Worm (Caenorhabditis elegans): ENCODE measurements around the gene mec-18.
A peak's percentile ranks its signal among the peaks of the same experiment; 100 is the strongest.

mec-18 gene

DNA sequence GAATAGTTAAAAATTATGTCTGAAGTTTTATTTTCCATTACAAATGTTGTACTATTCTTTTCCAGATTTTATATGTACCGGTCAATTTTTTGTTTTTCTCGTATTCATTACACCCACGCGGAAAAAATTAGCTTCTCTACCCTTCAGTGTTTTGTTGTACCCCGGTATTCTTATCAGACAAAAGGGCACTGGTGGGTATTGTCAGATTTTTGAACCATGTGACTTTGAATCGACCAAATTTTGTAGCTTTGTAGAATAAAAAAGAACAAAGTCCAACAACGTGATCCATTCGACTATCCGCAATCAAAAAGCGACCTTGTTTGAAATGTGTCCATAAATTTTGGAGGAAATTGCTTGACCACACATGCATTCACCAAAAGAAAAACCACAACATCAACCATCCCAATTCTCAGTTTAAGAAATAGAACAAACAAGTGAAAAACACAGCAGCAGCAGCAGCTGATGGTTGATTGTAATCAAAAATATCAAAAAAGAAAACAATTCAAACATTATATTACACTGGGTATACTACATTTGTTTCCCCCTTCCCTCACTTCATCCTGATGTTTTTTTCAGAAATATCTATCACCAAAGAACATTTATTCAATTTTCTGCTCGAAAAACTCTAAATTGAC lies 29.4 kb downstream of the mec-18 start (continued):
- TF ChIP-seq mdl-1 (tag; optimal IDR thresholded peaks at IDR 0.05) (peak in 1 of 2 experiments; percentile 37), ztf-4 (tag; optimal IDR thresholded peaks at IDR 0.05) (no peak), nhr-11 (tag; optimal IDR thresholded peaks at IDR 0.05) (no peak), crh-2 (tag; optimal IDR thresholded peaks at IDR 0.05) (peak; percentile 69), ceh-16 (tag; optimal IDR thresholded peaks at IDR 0.05) (no peak), dmd-4 (tag; optimal IDR thresholded peaks at IDR 0.05) (no peak), nhr-77 (tag; optimal IDR thresholded peaks at IDR 0.05) (no peak), snpc-4 (tag; optimal IDR thresholded peaks at IDR 0.05) (no peak), R02D3.7 (tag; optimal IDR thresholded peaks at IDR 0.05) (no peak), nhr-12 (tag; optimal IDR thresholded peaks at IDR 0.05) (no peak), unc-62 (GFP tag; optimal IDR thresholded peaks at IDR 0.05) (no peak), skn-1 (tag; optimal IDR thresholded peaks at IDR 0.05) (no peak), sma-3 (GFP tag; optimal IDR thresholded peaks at IDR 0.05) (peak; percentile 15), peb-1 (tag; optimal IDR thresholded peaks at IDR 0.05) (no peak), elt-1 (tag; optimal IDR thresholded peaks at IDR 0.05) (no peak), blmp-1 (tag; optimal IDR thresholded peaks at IDR 0.05; ENCODE audit: insufficient read depth) (no peak), elt-3 (tag; optimal IDR thresholded peaks at IDR 0.05) (no peak), gmeb-1 (tag; optimal IDR thresholded peaks at IDR 0.05) (peak; percentile 8), lsy-2 (tag; optimal IDR thresholded peaks at IDR 0.05) (no peak), nhr-25 (tag; optimal IDR thresholded peaks at IDR 0.05) (no peak), unc-39 (tag; optimal IDR thresholded peaks at IDR 0.05) (no peak), ama-1 (optimal IDR thresholded peaks at IDR 0.05) (no peak), sem-4 (tag; optimal IDR thresholded peaks at IDR 0.05) (no peak), nhr-21 (tag; optimal IDR thresholded peaks at IDR 0.05) (no peak), fos-1 (tag; optimal IDR thresholded peaks at IDR 0.05) (no peak)

ce11 chrX:4238971-4239370 lies 35.0 kb downstream of the mec-18 start:
- no peak for TF ChIP-seq lin-13 (GFP tag; optimal IDR thresholded peaks at IDR 0.05)
- TF ChIP-seq sma-9 (GFP tag; optimal IDR thresholded peaks at IDR 0.05): peak; percentile 69
- no peak for TF ChIP-seq sma-9 (tag; optimal IDR thresholded peaks at IDR 0.05)

ce11 chrX:4235752-4236151 lies 38.3 kb downstream of the mec-18 start, which contains the start of gene rab-37:
TSS of gene rab-37 (minus strand) at chrX:4235852.
- TF ChIP-seq mab-5 (tag; optimal IDR thresholded peaks at IDR 0.05): no peak
- TF ChIP-seq aly-2 (tag; optimal IDR thresholded peaks at IDR 0.05): no peak
- no peak for TF ChIP-seq lin-13 (GFP tag; optimal IDR thresholded peaks at IDR 0.05)
- TF ChIP-seq ceh-16 (tag; optimal IDR thresholded peaks at IDR 0.05): no peak
- no peak for TF ChIP-seq nhr-11 (tag; optimal IDR thresholded peaks at IDR 0.05)
- TF ChIP-seq dmd-4 (tag; optimal IDR thresholded peaks at IDR 0.05): no peak

- TF ChIP-seq peb-1 (tag; optimal IDR thresholded peaks at IDR 0.05) (no peak), mdl-1 (tag; optimal IDR thresholded peaks at IDR 0.05) (peak; percentile 44 to 66), lin-11 (tag; optimal IDR thresholded peaks at IDR 0.05) (peak; percentile 77), snpc-4 (tag; optimal IDR thresholded peaks at IDR 0.05) (peak; percentile 39), ZK546.5 (tag; optimal IDR thresholded peaks at IDR 0.05) (no peak), nhr-11 (tag; optimal IDR thresholded peaks at IDR 0.05) (no peak), zag-1 (tag; optimal IDR thresholded peaks at IDR 0.05) (no peak), skn-1 (tag; optimal IDR thresholded peaks at IDR 0.05) (no peak), ceh-16 (tag; optimal IDR thresholded peaks at IDR 0.05) (peak; percentile 14), Y55F3AM.14 (GFP tag; optimal IDR thresholded peaks at IDR 0.05) (peak; percentile 79), lin-13 (GFP tag; optimal IDR thresholded peaks at IDR 0.05) (peak; percentile 48), lin-39 (tag; optimal IDR thresholded peaks at IDR 0.05) (no peak), ztf-11 (tag; optimal IDR thresholded peaks at IDR 0.05) (no peak), C34F6.9 (tag; optimal IDR thresholded peaks at IDR 0.05) (peak; percentile 62), nhr-23 (tag; optimal IDR thresholded peaks at IDR 0.05) (no peak), sem-4 (tag; optimal IDR thresholded peaks at IDR 0.05) (peak; percentile 85), gmeb-1 (tag; optimal IDR thresholded peaks at IDR 0.05) (peak; percentile 76), ceh-82 (tag; optimal IDR thresholded peaks at IDR 0.05) (no peak), elt-3 (tag; optimal IDR thresholded peaks at IDR 0.05) (no peak), ztf-4 (tag; optimal IDR thresholded peaks at IDR 0.05) (peak; percentile 80), fos-1 (tag; optimal IDR thresholded peaks at IDR 0.05) (no peak), mab-5 (tag; optimal IDR thresholded peaks at IDR 0.05) (peak; percentile 82), crh-2 (tag; optimal IDR thresholded peaks at IDR 0.05) (peak; percentile 76), blmp-1 (tag; optimal IDR thresholded peaks at IDR 0.05; ENCODE audit: insufficient read depth) (no peak), unc-55 (GFP tag; optimal IDR thresholded peaks at IDR 0.05) (peak; percentile 49), ama-1 (optimal IDR thresholded peaks at IDR 0.05) (peak; percentile 63), mbf-1 (tag; optimal IDR thresholded peaks at IDR 0.05) (no peak), aly-2 (tag; optimal IDR thresholded peaks at IDR 0.05) (no peak), egl-27 (tag; optimal IDR thresholded peaks at IDR 0.05) (peak; percentile 84), unc-62 (GFP tag; optimal IDR thresholded peaks at IDR 0.05) (peak; percentile 42), nhr-21 (tag; optimal IDR thresholded peaks at IDR 0.05) (peak; percentile 91), F13H6.1 (tag; optimal IDR thresholded peaks at IDR 0.05) (peak; percentile 97), alr-1 (tag; optimal IDR thresholded peaks at IDR 0.05) (no peak), nhr-129 (tag; optimal IDR thresholded peaks at IDR 0.05) (peak; percentile 73)
Observed at ce11 chrX:4222779-4223387, 51.1 kb downstream of the mec-18 start.

Measured in whole organism, L2 larva.